Worm (Caenorhabditis elegans) whole organism, L1 larva: ENCODE results near the gene F02C9.2.

Experiments used
- efl-1 ChIP-seq, 4 experiments: fragments of 150-350 bp; optimal IDR thresholded peaks in 3 of 4; peaks in 1 of 4; 1 replicate in 1 of 4; 2 replicates in 3 of 4; lab custom pipeline; 2014; ENCODE audit warnings: missing biosample characterization in 2 of 4, missing genetic modification characterization in 2 of 4, missing genetic modification reagents in 2 of 4
- egl-27 ChIP-seq, 2 experiments: fragments of 150-350 bp in 1 of 2; sonication (generic microtip); optimal IDR thresholded peaks; 3 replicates each; lab custom pipeline; 2017 to 2018; ENCODE audit warnings: missing biosample characterization in 2 of 2, missing genetic modification characterization in 2 of 2, missing genetic modification reagents in 2 of 2
- jun-1 ChIP-seq: fragments of 150-350 bp; optimal IDR thresholded peaks from 2 replicates; lab custom pipeline; 2014; ENCODE audit warnings: missing biosample characterization, missing genetic modification reagents, missing genetic modification characterization
- lin-13 ChIP-seq: fragments of 150-350 bp; optimal IDR thresholded peaks from 2 replicates; lab custom pipeline; 2014; ENCODE audit warnings: missing biosample characterization, missing genetic modification reagents, missing genetic modification characterization
- mab-9 ChIP-seq: fragments of 200-800 bp; sonication (Bioruptor generic); IDR thresholded peaks from 2 replicates; pipeline ENCODE4 v1.3.6; 2022; ENCODE audit warnings: missing genetic modification reagents, missing genetic modification characterization, missing compliant biosample characterization
- nhr-28 ChIP-seq: fragments of 150-350 bp; optimal IDR thresholded peaks from 2 replicates; lab custom pipeline; 2014; ENCODE audit warnings: missing biosample characterization, missing genetic modification characterization
- nhr-71 ChIP-seq: sonication (generic microtip); optimal IDR thresholded peaks from 2 replicates; lab custom pipeline; 2016; ENCODE audit warnings: mild to moderate bottlenecking, missing genetic modification characterization, moderate library complexity, missing compliant biosample characterization
- pqm-1 ChIP-seq: sonication (generic microtip); optimal IDR thresholded peaks from 3 replicates; lab custom pipeline; 2017; ENCODE audit warnings: missing biosample characterization, missing genetic modification characterization
- snpc-4 ChIP-seq: fragments of 150-350 bp; optimal IDR thresholded peaks from 2 replicates; lab custom pipeline; 2014; ENCODE audit warnings: missing biosample characterization, missing genetic modification characterization
- tbx-2 ChIP-seq: sonication (generic microtip); optimal IDR thresholded peaks from 2 replicates; lab custom pipeline; 2016; ENCODE audit warnings: missing genetic modification characterization, missing compliant biosample characterization
- ztf-4 ChIP-seq: fragments of 150-350 bp; optimal IDR thresholded peaks from 2 replicates; lab custom pipeline; 2014; ENCODE audit warnings: missing biosample characterization, missing genetic modification characterization

DNA sequence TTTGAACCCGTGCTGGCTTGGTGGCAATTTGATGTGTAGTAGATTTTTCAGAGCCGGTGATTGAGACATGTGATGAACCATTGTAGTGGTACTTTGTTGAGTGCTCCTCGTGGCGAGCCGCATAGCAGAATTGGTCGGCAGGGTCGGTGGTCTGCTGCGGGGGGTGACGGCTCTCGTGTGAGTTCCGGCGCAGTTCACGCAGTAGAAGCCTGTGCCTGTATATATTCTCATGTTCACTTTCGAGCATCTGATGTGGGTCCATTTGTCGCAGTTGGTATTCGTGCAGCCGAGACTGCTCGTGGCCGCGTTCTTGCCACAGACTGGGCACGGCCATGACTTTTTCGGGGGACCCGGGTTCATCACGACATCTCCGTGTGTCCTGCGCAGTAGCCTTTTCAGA is 28.8 kb downstream of the F02C9.2 start:
- TF ChIP-seq nhr-71 (tag; lab: Kevin White, UChicago): no peak
- no peak for TF ChIP-seq egl-27 (tag; optimal IDR thresholded peaks at IDR 0.05; lab: Kevin White, UChicago)
- TF ChIP-seq nhr-28: no peak
- no peak for TF ChIP-seq tbx-2 (tag; lab: Kevin White, UChicago)
- no peak for TF ChIP-seq ztf-4 (tag; lab: Kevin White, UChicago)
- TF ChIP-seq mab-9 (GFP tag; lab: Robert Waterston, UW): no peak
- TF ChIP-seq snpc-4: no peak
- no peak for TF ChIP-seq efl-1 (optimal IDR thresholded peaks at IDR 0.05; lab: Kevin White, UChicago)
- TF ChIP-seq efl-1 (GFP tag; optimal IDR thresholded peaks at IDR 0.05 in 1 of 2; lab: Kevin White, UChicago): no peak
- TF ChIP-seq lin-13 (GFP tag; lab: Kevin White, UChicago): no peak
- TF ChIP-seq pqm-1 (tag; lab: Kevin White, UChicago): no peak
- no peak for TF ChIP-seq jun-1
